Fruit fly (Drosophila melanogaster): Measurements from ENCODE around the gene CG15386.

dm6 chr2L:2166958-2167707 is 49.9 kb downstream of the CG15386 start:
- TF ChIP-seq CG14014 (GFP tag; IDR thresholded peaks at IDR 0.05) (no peak), CG4707 (GFP tag; optimal IDR thresholded peaks at IDR 0.05) (no peak), scrt (GFP tag; optimal IDR thresholded peaks at IDR 0.05) (no peak), crol (GFP tag; IDR thresholded peaks at IDR 0.05) (no peak), dan (GFP tag; IDR thresholded peaks at IDR 0.05) (no peak), CG8478 (optimal IDR thresholded peaks at IDR 0.05) (no peak), CG6854 (GFP tag; optimal IDR thresholded peaks at IDR 0.05) (no peak), Max (GFP tag; optimal IDR thresholded peaks at IDR 0.05) (no peak), p53 (GFP tag; optimal IDR thresholded peaks at IDR 0.05) (no peak), NfI (GFP tag; optimal IDR thresholded peaks at IDR 0.05) (no peak), Opbp (GFP tag; IDR thresholded peaks at IDR 0.05; ENCODE audit: partially characterized antibody) (no peak), stwl (tag; optimal IDR thresholded peaks at IDR 0.05) (no peak)

All from whole organism, embryonic.